Worm (Caenorhabditis elegans) whole organism, L4/young adult: ENCODE data around the gene cky-1.

ENCODE experiments used
- W03F9.2 ChIP-seq: fragments of 150-350 bp; optimal IDR thresholded peaks from 2 replicates; lab custom pipeline; 2014; ENCODE audit warnings: missing biosample characterization, missing genetic modification characterization
- dao-5 ChIP-seq: sonication (generic microtip); optimal IDR thresholded peaks from 2 replicates; lab custom pipeline; 2016; ENCODE audit warnings: missing genotype, missing genetic modification characterization, moderate library complexity, missing compliant biosample characterization
- him-1 ChIP-seq: sonication (generic microtip); optimal IDR thresholded peaks from 2 replicates; lab custom pipeline; 2016; ENCODE audit warnings: missing genotype, missing genetic modification reagents, missing genetic modification characterization, missing compliant biosample characterization

The cky-1 gene

ce11 chrV:12788451-12788850 lies 51.9 kb downstream of the cky-1 start, which contains the start of gene srbc-44:
Gene srbc-44 (minus strand): TSS chrV:12788551.
- TF ChIP-seq W03F9.2 (tag; lab: Kevin White, UChicago) = no peak
- no peak for TF ChIP-seq dao-5 (tag; lab: Kevin White, UChicago)
- TF ChIP-seq him-1 = no peak

- TF ChIP-seq him-1 (no peak), W03F9.2 (tag; lab: Kevin White, UChicago) (no peak), dao-5 (tag; lab: Kevin White, UChicago) (no peak)
These were observed 53.7 kb downstream of the cky-1 start, which contains the start of gene srbc-43 for ce11 chrV:12790188-12790587. Gene srbc-43 (minus strand): TSS chrV:12790518.
